Worm (Caenorhabditis elegans): ENCODE results near the gene mtl-1.

ce11 chrV:6666557-6666956, 25.1 kb downstream of the mtl-1 start:
- TF ChIP-seq tbx-37 (GFP tag; conservative IDR thresholded peaks at IDR 0.05) (no peak), F13C5.2 (tag; optimal IDR thresholded peaks at IDR 0.05) (no peak), ets-7 (tag; optimal IDR thresholded peaks at IDR 0.05) (no peak), scrt-1 (GFP tag; IDR thresholded peaks at IDR 0.05) (no peak)

Data from whole organism, early embryonic.